Fruit fly (Drosophila melanogaster): ENCODE data around the gene mon2.

DNA sequence CACCGCTTCAGTTG lies 40.6 kb downstream of the mon2 start, which contains the start of gene Bsg:
- TF ChIP-seq CG8478 (optimal IDR thresholded peaks at IDR 0.05) (no peak), CTCF (optimal IDR thresholded peaks at IDR 0.05) (no peak)
